Worm (Caenorhabditis elegans) whole organism, L3 larva: ENCODE measurements around the gene dop-4.

ENCODE experiments used
- R02D3.7 ChIP-seq: fragments of 150-350 bp; optimal IDR thresholded peaks from 2 replicates; lab custom pipeline; 2014; ENCODE audit warnings: missing biosample characterization, missing genetic modification characterization
- ama-1 ChIP-seq: fragments of 150-350 bp; optimal IDR thresholded peaks from 2 replicates; lab custom pipeline; 2018
- ceh-9 ChIP-seq: sonication (generic microtip); optimal IDR thresholded peaks from 2 replicates; lab custom pipeline; 2018; ENCODE audit warnings: missing biosample characterization, missing genetic modification characterization
- egl-27 ChIP-seq: sonication (generic microtip); optimal IDR thresholded peaks from 4 replicates; lab custom pipeline; 2017; ENCODE audit warnings: missing biosample characterization, missing genetic modification reagents, missing genetic modification characterization
- fos-1 ChIP-seq: fragments of 150-350 bp; optimal IDR thresholded peaks from 2 replicates; lab custom pipeline; 2014; ENCODE audit warnings: missing biosample characterization, missing genetic modification characterization
- jun-1 ChIP-seq: fragments of 150-350 bp; optimal IDR thresholded peaks from 2 replicates; lab custom pipeline; 2014; ENCODE audit warnings: missing biosample characterization, missing genetic modification reagents, missing genetic modification characterization
- lsy-12 ChIP-seq: sonication (generic microtip); optimal IDR thresholded peaks from 2 replicates; lab custom pipeline; 2016; ENCODE audit warnings: mild to moderate bottlenecking, missing genetic modification characterization, missing compliant biosample characterization
- nhr-11 ChIP-seq: fragments of 150-350 bp; optimal IDR thresholded peaks from 2 replicates; lab custom pipeline; 2014; ENCODE audit warnings: missing biosample characterization, missing genetic modification characterization
- nhr-12 ChIP-seq: fragments of 150-350 bp; optimal IDR thresholded peaks from 2 replicates; lab custom pipeline; 2014; ENCODE audit warnings: missing biosample characterization, missing genetic modification characterization
- skn-1 ChIP-seq: fragments of 150-350 bp; optimal IDR thresholded peaks from 2 replicates; lab custom pipeline; 2014; ENCODE audit warnings: missing biosample characterization, missing genetic modification characterization
- tbx-2 ChIP-seq: sonication (generic microtip); optimal IDR thresholded peaks from 2 replicates; lab custom pipeline; 2016; ENCODE audit warnings: mild to moderate bottlenecking, missing genetic modification characterization, missing compliant biosample characterization
- unc-39 ChIP-seq: sonication (generic microtip); optimal IDR thresholded peaks from 4 replicates; lab custom pipeline; 2017; ENCODE audit warnings: missing biosample characterization, missing genetic modification characterization
- zag-1 ChIP-seq: fragments of 150-350 bp; optimal IDR thresholded peaks from 2 replicates; lab custom pipeline; 2014; ENCODE audit warnings: missing biosample characterization, missing genetic modification characterization

DNA sequence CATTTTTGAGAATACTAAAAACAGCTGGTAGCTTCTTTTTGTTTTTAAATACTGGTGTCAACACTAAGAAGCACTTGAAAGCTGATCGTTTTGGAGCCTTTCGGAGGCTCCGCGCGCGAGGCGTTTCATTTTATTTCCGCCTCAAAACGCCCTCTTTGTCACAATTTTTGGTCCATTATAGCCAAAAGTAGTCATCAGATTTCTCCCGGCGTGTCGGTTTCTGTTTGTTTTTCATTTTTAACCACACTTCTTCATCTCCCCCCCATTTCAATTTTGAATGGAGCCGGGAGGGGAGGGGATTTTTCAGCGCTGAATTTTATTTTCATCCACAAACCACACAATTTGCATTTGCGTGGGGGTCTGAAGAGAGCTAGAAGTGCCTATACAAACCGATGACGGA lies 45.3 kb upstream of the dop-4 start, which contains the start of gene C25G6.4:
- TF ChIP-seq nhr-12 (tag; lab: Kevin White, UChicago), result no peak
- TF ChIP-seq ama-1 (lab: Kevin White, UChicago), result no peak
- no peak for TF ChIP-seq egl-27 (tag; lab: Kevin White, UChicago)
- no peak for TF ChIP-seq nhr-11
- TF ChIP-seq tbx-2, result no peak
- no peak for TF ChIP-seq R02D3.7 (tag; lab: Kevin White, UChicago)
- TF ChIP-seq fos-1, result no peak
- TF ChIP-seq lsy-12, result no peak
- TF ChIP-seq zag-1 (tag; lab: Kevin White, UChicago), result no peak
- no peak for TF ChIP-seq unc-39 (tag; lab: Kevin White, UChicago)
- no peak for TF ChIP-seq jun-1 (tag; lab: Kevin White, UChicago)
- no peak for TF ChIP-seq skn-1 (tag; lab: Kevin White, UChicago)
- TF ChIP-seq ceh-9, result no peak
